Worm (Caenorhabditis elegans) whole organism, early embryonic: ENCODE data around the gene C32D5.7.

Experiments
- B0310.2 ChIP-seq: sonication (generic microtip); optimal IDR thresholded peaks from 2 replicates; lab custom pipeline; 2016; ENCODE audit warnings: mild to moderate bottlenecking, missing genetic modification characterization, missing compliant biosample characterization
- aly-1 ChIP-seq: sonication (generic microtip); optimal IDR thresholded peaks from 2 replicates; lab custom pipeline; 2016; ENCODE audit warnings: missing genetic modification characterization, missing compliant biosample characterization
- ama-1 ChIP-seq: fragments of 150-350 bp; optimal IDR thresholded peaks from 2 replicates; lab custom pipeline; 2014
- ceh-13 ChIP-seq: fragments of 200-800 bp; sonication (Bioruptor generic); optimal IDR thresholded peaks from 2 replicates; lab custom pipeline; 2018; ENCODE audit warnings: mild to moderate bottlenecking, missing genetic modification characterization, missing compliant biosample characterization
- ets-7 ChIP-seq: sonication (generic microtip); optimal IDR thresholded peaks from 2 replicates; lab custom pipeline; 2016; ENCODE audit warnings: missing genotype, missing genetic modification characterization, missing compliant biosample characterization
- hmbx-1 ChIP-seq: sonication (generic microtip); optimal IDR thresholded peaks from 2 replicates; lab custom pipeline; 2016; ENCODE audit warnings: mild to moderate bottlenecking, missing genetic modification characterization, missing compliant biosample characterization
- hnd-1 ChIP-seq: sonication (generic microtip); optimal IDR thresholded peaks from 2 replicates; lab custom pipeline; 2016; ENCODE audit warnings: missing genetic modification characterization, missing compliant biosample characterization
- pes-1 ChIP-seq: fragments of 200-800 bp; sonication (Bioruptor generic); IDR thresholded peaks from 2 replicates; pipeline ENCODE4 v1.3.6; 2022; ENCODE audit warnings: missing genetic modification reagents, missing genetic modification characterization, missing compliant biosample characterization
- scrt-1 ChIP-seq: fragments of 200-800 bp; sonication (Bioruptor generic); IDR thresholded peaks from 2 replicates; pipeline ENCODE4 v1.3.6; 2022; ENCODE audit warnings: missing genetic modification characterization, missing compliant biosample characterization
- sea-1 ChIP-seq: fragments of 200-800 bp; sonication (Bioruptor generic); conservative IDR thresholded peaks from 2 replicates; pipeline ENCODE4 v1.3.6; 2022; ENCODE audit warnings: missing genetic modification characterization, missing compliant biosample characterization
- tbx-11 ChIP-seq: fragments of 200-800 bp; sonication (Bioruptor generic); IDR thresholded peaks from 2 replicates; pipeline ENCODE4 v1.3.6; 2022; ENCODE audit warnings: missing genetic modification characterization, missing compliant biosample characterization
- tbx-37 ChIP-seq: fragments of 200-800 bp; sonication (Bioruptor generic); conservative IDR thresholded peaks from 2 replicates; pipeline ENCODE4 v1.3.6; 2022; ENCODE audit warnings: missing genetic modification reagents, missing genetic modification characterization, missing compliant biosample characterization
- tra-4 ChIP-seq: sonication (generic microtip); optimal IDR thresholded peaks from 2 replicates; lab custom pipeline; 2017; ENCODE audit warnings: missing genetic modification characterization, missing compliant biosample characterization

DNA sequence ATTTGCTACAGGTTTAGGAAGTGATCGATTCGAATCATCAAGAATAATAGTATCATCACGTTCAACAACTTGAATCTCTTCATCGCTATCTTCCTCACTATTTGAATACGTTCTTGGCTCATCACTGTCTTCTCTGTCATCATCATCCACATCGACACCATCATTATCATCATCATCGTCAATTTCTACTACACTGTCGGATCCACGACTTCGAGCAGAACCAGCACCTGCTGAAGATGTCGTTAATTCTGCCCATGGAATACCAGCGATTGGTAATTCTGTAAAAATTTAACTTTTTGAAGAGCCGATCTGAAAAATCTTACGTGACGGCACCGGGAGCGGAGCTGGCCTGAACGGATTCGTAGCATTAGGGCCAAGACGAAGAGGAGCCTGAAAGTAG is 10.1 kb upstream of the C32D5.7 start:
- no peak for TF ChIP-seq ama-1 (lab: Kevin White, UChicago)
- no peak for TF ChIP-seq ets-7 (tag; lab: Kevin White, UChicago)
- TF ChIP-seq aly-1 (tag; lab: Kevin White, UChicago): no peak
- no peak for TF ChIP-seq scrt-1
- TF ChIP-seq tbx-11 (GFP tag; lab: Robert Waterston, UW): no peak
- no peak for TF ChIP-seq hnd-1 (tag; lab: Kevin White, UChicago)
- no peak for TF ChIP-seq tra-4 (tag; lab: Kevin White, UChicago)
- no peak for TF ChIP-seq tbx-37 (GFP tag; lab: Robert Waterston, UW)
- no peak for TF ChIP-seq ceh-13 (GFP tag; lab: Kevin White, UChicago)
- no peak for TF ChIP-seq hmbx-1 (tag; lab: Kevin White, UChicago)
- no peak for TF ChIP-seq sea-1 (GFP tag; lab: Robert Waterston, UW)
- no peak for TF ChIP-seq B0310.2 (tag; lab: Kevin White, UChicago)
- TF ChIP-seq pes-1 (GFP tag; lab: Robert Waterston, UW): no peak
